Fruit fly (Drosophila melanogaster) whole organism, pupa: ENCODE data around the gene msi.

ENCODE experiments used
- CG10348 ChIP-seq: fragments of 200-800 bp; sonication (Bioruptor generic); IDR thresholded peaks from 2 replicates; pipeline ENCODE4 v1.3.6; 2022; ENCODE audit warnings: missing biosample characterization, missing genetic modification characterization
- CG12605 ChIP-seq: fragments of 200-800 bp; sonication (Bioruptor generic); IDR thresholded peaks from 2 replicates; pipeline ENCODE4 v1.3.6; 2022; ENCODE audit warnings: missing biosample characterization, missing genetic modification characterization
- CG32121 ChIP-seq: fragments of 200-800 bp; sonication (Bioruptor generic); IDR thresholded peaks from 2 replicates; pipeline ENCODE4 v1.3.6; 2022; ENCODE audit warnings: missing biosample characterization, missing genetic modification characterization
- CG4496 ChIP-seq: fragments of 200-800 bp; sonication (Bioruptor generic); IDR thresholded peaks from 3 replicates; pipeline ENCODE4 v1.3.6; 2022; ENCODE audit warnings: missing biosample characterization, missing genetic modification characterization
- CG8159 ChIP-seq: fragments of 200-800 bp; sonication (Bioruptor generic); optimal IDR thresholded peaks from 3 replicates; lab custom pipeline; 2018; ENCODE audit warnings: missing biosample characterization, mild to moderate bottlenecking, missing genetic modification characterization, moderate library complexity
- Ets98B ChIP-seq: fragments of 200-800 bp; sonication (Bioruptor generic); IDR thresholded peaks from 2 replicates; pipeline ENCODE4 v1.3.6; 2022; ENCODE audit warnings: missing biosample characterization, missing genetic modification characterization

dm6 chr3R:25490375-25490774 lies 25.5 kb upstream of the msi start:
- TF ChIP-seq CG12605 (peak; percentile 59), Ets98B (GFP tag; lab: Robert Waterston, UW) (peak; percentile 79), CG8159 (tag; lab: Kevin White, UChicago) (peak; percentile 32), CG10348 (GFP tag; lab: Robert Waterston, UW) (no peak; the same call in 1 of the 2 replicates), CG32121 (GFP tag; lab: Robert Waterston, UW) (peak; percentile 67), CG4496 (GFP tag; lab: Robert Waterston, UW) (peak; percentile 91)
